Fruit fly (Drosophila melanogaster): ENCODE results near the gene CG7987.

DNA sequence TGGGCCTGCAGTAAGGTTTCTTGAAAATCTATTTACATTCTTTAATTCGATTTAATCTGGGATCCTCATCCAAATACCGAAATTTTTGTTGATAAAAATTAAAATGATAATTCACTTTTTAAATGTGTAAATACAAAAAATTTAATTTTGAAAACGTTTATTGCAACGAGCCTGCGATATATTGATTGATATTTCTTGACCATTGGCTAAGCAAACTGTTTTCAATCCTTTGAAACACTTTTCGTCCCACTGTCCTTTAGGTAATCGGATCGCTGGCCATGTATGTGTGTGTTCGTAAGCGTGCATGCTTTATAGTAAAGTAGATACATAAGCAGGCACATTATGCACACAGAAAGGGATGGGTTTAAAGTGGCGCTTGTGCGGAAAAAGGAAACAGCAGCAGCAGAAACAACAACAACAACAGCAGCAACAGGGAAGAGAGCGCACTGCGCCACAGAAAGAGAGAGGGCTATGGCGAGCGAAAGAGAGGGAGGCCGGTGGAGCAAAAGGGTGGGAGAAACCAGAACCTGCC lies 48.5 kb upstream of the CG7987 start:
- TF ChIP-seq CG5204 (GFP tag; optimal IDR thresholded peaks at IDR 0.05), result peak; percentile 74
- no peak for TF ChIP-seq cnc (optimal IDR thresholded peaks at IDR 0.05)
- TF ChIP-seq kay (GFP tag; ENCODE audit: borderline replicate concordance), result no peak
